Worm (Caenorhabditis elegans) whole organism, late embryonic: ENCODE measurements around the gene srx-12.
A peak's percentile ranks its signal among the peaks of the same experiment; 100 is the strongest.
"Not testable (repeated sequence)": the region's sequence is repeated elsewhere in the genome, so short reads cannot be mapped to it uniquely, and the experiment has no call there.

Experiments
- C38D4.7 ChIP-seq: fragments of 200-800 bp; sonication (Bioruptor generic); optimal IDR thresholded peaks from 2 replicates; lab custom pipeline; 2018; ENCODE audit warnings: mild to moderate bottlenecking, missing genetic modification characterization, moderate library complexity, missing compliant biosample characterization
- F13H6.1 ChIP-seq: sonication (generic microtip); optimal IDR thresholded peaks from 2 replicates; lab custom pipeline; 2016; ENCODE audit warnings: missing genetic modification characterization, missing compliant biosample characterization
- K02D7.2 ChIP-seq: sonication (generic microtip); optimal IDR thresholded peaks from 2 replicates; lab custom pipeline; 2017; ENCODE audit warnings: mild to moderate bottlenecking, missing genetic modification characterization, missing compliant biosample characterization
- ama-1 ChIP-seq: fragments of 150-350 bp; optimal IDR thresholded peaks from 2 replicates; lab custom pipeline; 2014
- ceh-14 ChIP-seq: sonication (generic microtip); optimal IDR thresholded peaks from 2 replicates; lab custom pipeline; 2016; ENCODE audit warnings: missing genotype, missing genetic modification characterization, missing compliant biosample characterization
- ceh-18 ChIP-seq: sonication (generic microtip); optimal IDR thresholded peaks from 2 replicates; lab custom pipeline; 2016; ENCODE audit warnings: missing genetic modification characterization, missing compliant biosample characterization
- ceh-22 ChIP-seq: sonication (generic microtip); optimal IDR thresholded peaks from 2 replicates; lab custom pipeline; 2017; ENCODE audit warnings: missing biosample characterization, missing genetic modification characterization
- ceh-30 ChIP-seq: fragments of 150-350 bp; optimal IDR thresholded peaks from 2 replicates; lab custom pipeline; 2014; ENCODE audit warnings: missing biosample characterization, missing genetic modification characterization
- ceh-34 ChIP-seq: sonication (generic microtip); optimal IDR thresholded peaks from 2 replicates; lab custom pipeline; 2016; ENCODE audit warnings: mild to moderate bottlenecking, missing genetic modification characterization, missing compliant biosample characterization
- ceh-45 ChIP-seq: fragments of 200-800 bp; sonication (Bioruptor generic); IDR thresholded peaks from 2 replicates; pipeline ENCODE4 v1.3.6; 2022; ENCODE audit warnings: missing genetic modification reagents, missing genetic modification characterization, missing compliant biosample characterization
- ceh-6 ChIP-seq: fragments of 200-800 bp; sonication (Bioruptor generic); optimal IDR thresholded peaks from 2 replicates; lab custom pipeline; 2018; ENCODE audit warnings: mild to moderate bottlenecking, missing genetic modification characterization, missing compliant biosample characterization
- dmd-4 ChIP-seq: sonication (generic microtip); optimal IDR thresholded peaks from 2 replicates; lab custom pipeline; 2016; ENCODE audit warnings: borderline replicate concordance, missing genetic modification characterization, missing compliant biosample characterization
- dve-1 ChIP-seq: sonication (generic microtip); optimal IDR thresholded peaks from 2 replicates; lab custom pipeline; 2017; ENCODE audit warnings: antibody characterized with exemption, mild to moderate bottlenecking, missing genetic modification characterization, missing compliant biosample characterization
- elt-2 ChIP-seq: sonication (generic microtip); optimal IDR thresholded peaks from 2 replicates; lab custom pipeline; 2016; ENCODE audit warnings: missing genetic modification reagents, missing genetic modification characterization, missing compliant biosample characterization
- elt-4 ChIP-seq: sonication (generic microtip); optimal IDR thresholded peaks from 2 replicates; lab custom pipeline; 2016; ENCODE audit warnings: missing genetic modification characterization, missing compliant biosample characterization
- eyg-1 ChIP-seq: sonication (generic microtip); optimal IDR thresholded peaks from 2 replicates; lab custom pipeline; 2016; ENCODE audit warnings: missing genotype, missing genetic modification characterization, missing compliant biosample characterization
- gmeb-2 ChIP-seq: sonication (generic microtip); optimal IDR thresholded peaks from 2 replicates; lab custom pipeline; 2016; ENCODE audit warnings: missing genetic modification characterization, inconsistent platforms, missing compliant biosample characterization
- hlh-15 ChIP-seq: sonication (generic microtip); optimal IDR thresholded peaks from 2 replicates; lab custom pipeline; 2016; ENCODE audit warnings: missing genetic modification characterization, missing compliant biosample characterization
- hlh-30 ChIP-seq: sonication (generic microtip); optimal IDR thresholded peaks from 2 replicates; lab custom pipeline; 2017; ENCODE audit warnings: antibody characterized with exemption, missing genetic modification characterization, missing compliant biosample characterization; ENCODE audit not compliant: insufficient read depth
- hlh-8 ChIP-seq: sonication (generic microtip); optimal IDR thresholded peaks from 2 replicates; lab custom pipeline; 2016; ENCODE audit warnings: missing genotype, missing genetic modification characterization, missing compliant biosample characterization
- lim-6 ChIP-seq: sonication (generic microtip); optimal IDR thresholded peaks from 2 replicates; lab custom pipeline; 2016; ENCODE audit warnings: missing genetic modification characterization, missing compliant biosample characterization
- madf-2 ChIP-seq: sonication (generic microtip); optimal IDR thresholded peaks from 2 replicates; lab custom pipeline; 2017; ENCODE audit warnings: missing genetic modification characterization, missing compliant biosample characterization
- mec-3 ChIP-seq: sonication (generic microtip); optimal IDR thresholded peaks from 2 replicates; lab custom pipeline; 2016; ENCODE audit warnings: borderline replicate concordance, missing genetic modification characterization, missing compliant biosample characterization
- nfya-1 ChIP-seq: sonication (generic microtip); optimal IDR thresholded peaks from 2 replicates; lab custom pipeline; 2017; ENCODE audit warnings: missing genetic modification characterization, mild to moderate bottlenecking, missing compliant biosample characterization, antibody characterized with exemption, moderate library complexity
- nhr-11 ChIP-seq: fragments of 150-350 bp; optimal IDR thresholded peaks from 2 replicates; lab custom pipeline; 2014; ENCODE audit warnings: missing biosample characterization, missing genetic modification characterization
- pat-9 ChIP-seq: fragments of 200-800 bp; sonication (Bioruptor generic); optimal IDR thresholded peaks from 2 replicates; lab custom pipeline; 2018; ENCODE audit warnings: mild to moderate bottlenecking, missing genetic modification characterization, moderate library complexity, missing compliant biosample characterization
- pax-1 ChIP-seq: fragments of 150-350 bp; optimal IDR thresholded peaks from 2 replicates; lab custom pipeline; 2014; ENCODE audit warnings: missing biosample characterization, missing genetic modification characterization
- pha-2 ChIP-seq: sonication (generic microtip); optimal IDR thresholded peaks from 2 replicates; lab custom pipeline; 2017; ENCODE audit warnings: mild to moderate bottlenecking, missing genetic modification characterization, missing compliant biosample characterization
- pqm-1 ChIP-seq: sonication (generic microtip); optimal IDR thresholded peaks from 2 replicates; lab custom pipeline; 2016; ENCODE audit warnings: missing genetic modification characterization, missing compliant biosample characterization
- pros-1 ChIP-seq: fragments of 150-350 bp; optimal IDR thresholded peaks from 2 replicates; lab custom pipeline; 2014; ENCODE audit warnings: missing biosample characterization, missing genetic modification reagents, missing genetic modification characterization
- tbx-2 ChIP-seq: sonication (generic microtip); optimal IDR thresholded peaks from 2 replicates; lab custom pipeline; 2016; ENCODE audit warnings: missing genetic modification characterization, missing compliant biosample characterization
- tbx-7 ChIP-seq: sonication (generic microtip); optimal IDR thresholded peaks from 2 replicates; lab custom pipeline; 2016; ENCODE audit warnings: missing genotype, missing genetic modification characterization, missing compliant biosample characterization
- unc-42 ChIP-seq: sonication (generic microtip); optimal IDR thresholded peaks from 2 replicates; lab custom pipeline; 2016; ENCODE audit warnings: missing genotype, missing genetic modification characterization, missing compliant biosample characterization
- zip-5 ChIP-seq: sonication (generic microtip); optimal IDR thresholded peaks from 2 replicates; lab custom pipeline; 2016; ENCODE audit warnings: missing genetic modification characterization, missing compliant biosample characterization

Gene srx-12

DNA sequence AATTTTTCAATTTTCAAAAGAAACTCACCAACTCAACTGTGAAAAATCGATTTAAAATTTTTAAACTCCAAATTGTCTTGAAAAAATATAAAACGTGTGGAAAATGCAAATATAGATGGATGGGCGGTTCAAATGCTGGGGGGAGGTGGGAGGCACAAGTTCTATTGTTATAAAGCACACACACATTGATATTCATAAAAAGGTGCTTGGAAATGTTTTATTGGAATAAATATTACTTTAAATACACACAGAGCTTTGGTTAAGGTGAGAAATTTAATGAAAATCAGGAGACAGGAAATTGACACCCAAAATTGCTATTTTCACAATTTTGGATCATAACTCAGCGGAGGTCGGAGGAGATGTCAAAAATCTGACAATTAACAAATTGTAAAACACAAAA lies 1.5 kb upstream of the srx-12 start, which contains the start of gene Y55F3AM.11:
Gene Y55F3AM.11 (minus strand): TSS at position 101 of the 400 bp plus-strand sequence.
- TF ChIP-seq tbx-2 (tag; lab: Kevin White, UChicago), result no peak
- no peak for TF ChIP-seq pqm-1 (tag; lab: Kevin White, UChicago)
- TF ChIP-seq hlh-8 (tag; lab: Kevin White, UChicago), result no peak
- TF ChIP-seq nfya-1 (tag; lab: Kevin White, UChicago), result no peak

DNA sequence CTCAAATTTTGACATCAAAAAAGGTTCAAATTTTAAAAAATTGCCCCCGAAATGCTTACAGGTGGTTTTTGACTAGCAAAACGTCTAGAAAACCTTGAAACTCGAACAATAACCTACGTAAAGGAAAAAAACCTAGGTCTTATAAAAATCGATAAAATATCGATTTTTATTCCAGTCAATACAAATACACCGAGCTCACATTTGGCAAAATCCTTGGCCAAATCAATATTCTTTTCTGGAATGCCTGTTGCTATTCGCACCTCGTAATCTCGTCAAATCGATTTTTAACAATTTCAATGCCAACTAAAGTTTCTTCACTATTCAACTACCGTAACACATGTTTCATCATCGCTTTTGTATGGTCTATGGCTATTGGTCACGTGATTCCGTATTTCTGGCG lies 1.2 kb downstream of the srx-12 start:
- TF ChIP-seq pat-9 (tag; lab: Kevin White, UChicago) (no peak), nfya-1 (tag; lab: Kevin White, UChicago) (no peak), hlh-30 (peak; percentile 66)
- TF ChIP-seq, all 69 proteins: peak for 1

DNA sequence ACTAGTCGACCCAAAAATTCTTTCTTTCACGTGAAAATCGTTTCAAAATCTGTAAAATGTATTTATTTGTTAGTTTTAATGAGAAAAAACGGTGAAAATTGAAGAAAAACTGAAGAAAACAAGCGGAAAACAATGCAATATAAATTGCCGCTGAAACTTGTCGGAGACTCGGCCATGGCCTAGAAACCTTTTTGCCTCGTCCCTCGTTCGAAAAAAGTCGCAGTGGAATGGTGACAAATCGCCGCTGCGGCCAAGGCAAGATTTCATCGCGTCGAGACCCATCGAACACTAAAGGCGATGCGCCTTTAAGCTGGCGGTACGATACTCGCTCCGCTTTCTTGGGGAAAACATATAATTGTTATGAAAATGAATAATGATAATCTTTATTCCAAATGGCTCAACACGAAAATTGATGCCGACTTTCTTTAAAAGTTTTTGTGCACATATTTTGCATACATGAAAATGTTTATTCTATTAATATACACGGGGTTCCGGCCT lies 5.9 kb downstream of the srx-12 start, which contains the start of gene Y55F3AM.21:
Gene Y55F3AM.21 (minus strand): TSS at position 51 of the 498 bp plus-strand sequence.
- TF ChIP-seq ama-1 (lab: Kevin White, UChicago); K02D7.2 (tag; lab: Kevin White, UChicago); pax-1 (tag; lab: Kevin White, UChicago): not testable (repeated sequence)

DNA sequence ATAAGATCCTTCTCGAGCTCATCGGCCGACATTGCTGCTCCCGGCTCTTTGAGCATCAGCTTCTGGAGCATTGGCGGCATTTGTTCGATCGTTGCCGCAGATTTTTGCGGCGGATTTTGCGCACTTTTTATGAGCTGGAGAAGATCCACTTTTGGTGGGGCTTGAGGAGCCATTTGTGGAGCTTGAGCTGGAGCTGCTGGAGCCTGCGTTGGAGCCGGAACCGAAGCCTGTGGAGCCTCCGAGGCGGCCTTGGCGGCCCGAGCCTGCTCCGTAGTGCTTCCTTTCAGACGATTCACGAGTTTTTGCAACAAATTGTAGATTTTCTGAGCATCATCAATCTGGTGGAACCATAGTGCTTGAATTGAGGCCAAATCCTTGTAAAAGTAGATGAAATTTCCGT lies 8.2 kb downstream of the srx-12 start:
- no peak for TF ChIP-seq ceh-6 (GFP tag; lab: Kevin White, UChicago)
- TF ChIP-seq F13H6.1 (tag; lab: Kevin White, UChicago), result no peak
- TF ChIP-seq eyg-1 (tag; lab: Kevin White, UChicago), result no peak
- TF ChIP-seq dve-1 (tag; lab: Kevin White, UChicago), result no peak
- no peak for TF ChIP-seq pat-9 (tag; lab: Kevin White, UChicago)
- TF ChIP-seq elt-4 (tag; lab: Kevin White, UChicago), result peak; percentile 12
- TF ChIP-seq ceh-18 (tag; lab: Kevin White, UChicago), result no peak

DNA sequence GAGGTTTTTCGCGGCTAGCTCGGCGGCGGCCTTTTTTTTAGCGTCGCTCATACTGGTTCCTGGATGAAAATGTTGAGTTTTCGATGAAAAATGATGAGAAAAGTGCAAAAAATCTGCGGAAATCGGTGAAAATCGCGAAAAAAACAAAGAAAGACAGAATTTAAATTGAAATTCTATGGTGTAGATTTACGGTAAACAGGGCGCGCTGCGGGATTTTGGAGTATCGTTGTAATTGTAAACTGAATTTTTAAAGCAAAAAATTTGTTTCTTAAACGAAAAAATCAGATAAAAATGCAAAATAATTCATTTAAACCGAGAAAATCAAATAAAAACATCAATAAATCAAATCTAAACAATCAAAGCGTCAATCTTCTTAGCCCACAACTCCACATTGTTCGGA lies 9.0 kb downstream of the srx-12 start, which contains the start of gene dcap-1:
Gene dcap-1 (minus strand): TSS at position 59 of the 400 bp plus-strand sequence.
- TF ChIP-seq pat-9 (tag; lab: Kevin White, UChicago), result no peak
- TF ChIP-seq hlh-30, result no peak
- TF ChIP-seq dmd-4, result no peak
- no peak for TF ChIP-seq madf-2 (tag; lab: Kevin White, UChicago)
- TF ChIP-seq ceh-14, result no peak
- TF ChIP-seq zip-5 (tag; lab: Kevin White, UChicago), result no peak
- no peak for TF ChIP-seq hlh-15 (tag; lab: Kevin White, UChicago)
- TF ChIP-seq C38D4.7 (GFP tag; lab: Kevin White, UChicago), result no peak
- no peak for TF ChIP-seq lim-6 (tag; lab: Kevin White, UChicago)
- TF ChIP-seq pha-2 (tag; lab: Kevin White, UChicago), result no peak
- no peak for TF ChIP-seq gmeb-2 (tag; lab: Kevin White, UChicago)

DNA sequence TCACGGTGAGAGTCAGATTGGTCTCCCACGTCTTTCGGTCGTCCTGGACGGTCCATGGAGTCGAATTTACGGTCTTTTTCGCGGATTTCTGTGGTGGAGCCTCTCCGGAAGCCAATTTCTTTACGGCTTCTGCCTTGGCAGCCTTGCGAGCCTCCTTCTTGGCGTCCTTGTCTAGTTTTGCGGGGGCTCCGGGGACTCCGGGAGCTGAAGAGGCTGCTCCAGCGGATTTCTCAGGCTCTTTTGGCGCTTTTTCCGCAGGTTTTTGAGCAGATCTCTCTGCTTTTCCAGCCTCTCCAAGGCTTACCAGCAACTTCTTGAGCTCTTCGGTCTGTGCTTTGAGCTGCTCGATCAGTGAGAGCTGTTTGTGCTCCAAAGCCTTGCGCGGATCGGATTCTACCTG lies 10.0 kb downstream of the srx-12 start:
- TF ChIP-seq pros-1 (tag; lab: Kevin White, UChicago), result peak; percentile 16
- no peak for TF ChIP-seq pqm-1 (tag; lab: Kevin White, UChicago)
- no peak for TF ChIP-seq K02D7.2 (tag; lab: Kevin White, UChicago)
- TF ChIP-seq ceh-22 (tag; lab: Kevin White, UChicago), result no peak

DNA sequence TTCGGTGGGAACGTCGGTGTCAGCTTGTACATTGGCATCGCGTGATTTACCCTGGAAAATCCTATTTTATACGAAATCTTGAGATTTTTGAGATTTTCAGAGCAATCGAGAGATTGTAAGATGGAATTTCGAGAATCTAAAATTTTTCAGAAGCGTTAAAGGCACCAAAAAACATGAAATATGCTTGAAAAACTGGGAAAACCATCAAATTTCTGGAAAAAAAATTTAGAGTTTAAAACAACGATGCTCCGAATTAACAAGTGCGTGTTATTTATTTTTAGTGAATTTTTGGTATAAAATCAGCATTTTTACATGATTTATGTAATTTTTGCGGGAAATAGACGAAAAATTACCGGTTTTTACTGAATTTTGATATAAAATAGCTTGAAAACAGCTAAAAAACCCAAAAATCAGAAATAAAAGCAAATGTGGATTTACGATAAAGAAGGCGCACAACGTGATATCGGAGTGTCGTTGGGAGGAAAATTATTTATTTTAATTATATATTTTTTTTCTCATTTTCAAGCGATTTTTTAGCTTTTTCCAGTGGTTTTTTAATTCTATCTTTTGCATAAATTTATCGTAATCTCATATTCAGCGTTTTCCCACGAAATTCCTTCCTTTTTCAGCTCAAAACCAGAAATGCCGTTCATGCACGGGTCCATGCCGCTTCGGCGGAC lies 10.6 kb downstream of the srx-12 start, which contains the start of the genes Y55F3AM.13 and mrps-25:
Gene Y55F3AM.13 (minus strand): TSS at position 51 of the 680 bp plus-strand sequence.
Gene mrps-25 (plus strand): TSS at position 630 of the 680 bp plus-strand sequence.
- peak; percentile 11 for TF ChIP-seq gmeb-2 (tag; lab: Kevin White, UChicago)
- no peak for TF ChIP-seq tbx-7
- no peak for TF ChIP-seq ceh-34 (tag; lab: Kevin White, UChicago)
- TF ChIP-seq F13H6.1 (tag; lab: Kevin White, UChicago), result no peak
- TF ChIP-seq nhr-11, result no peak
- no peak for TF ChIP-seq K02D7.2 (tag; lab: Kevin White, UChicago)
- no peak for TF ChIP-seq ceh-45 (GFP tag; lab: Robert Waterston, UW)
- TF ChIP-seq unc-42, result peak; percentile 18
- TF ChIP-seq ceh-30 (tag; lab: Kevin White, UChicago), result no peak
- TF ChIP-seq elt-2 (tag; lab: Kevin White, UChicago), result peak; percentile 4
- no peak for TF ChIP-seq mec-3
